Worm (Caenorhabditis elegans) whole organism, L4 larva: ENCODE data around the gene aff-1.
A peak's percentile ranks its signal among the peaks of the same experiment; 100 is the strongest.

Source experiments
- D1046.2 ChIP-seq: fragments of 200-800 bp; sonication (Bioruptor generic); IDR thresholded peaks from 2 replicates; pipeline ENCODE4 v1.3.6; 2022; ENCODE audit warnings: missing genetic modification characterization, missing compliant biosample characterization
- ama-1 ChIP-seq: fragments of 150-350 bp; optimal IDR thresholded peaks from 2 replicates; lab custom pipeline; 2014; ENCODE audit warnings: inconsistent platforms, mixed read lengths
- dve-1 ChIP-seq: sonication (generic microtip); optimal IDR thresholded peaks from 2 replicates; lab custom pipeline; 2017; ENCODE audit warnings: antibody characterized with exemption, mild to moderate bottlenecking, missing genetic modification characterization, missing compliant biosample characterization; ENCODE audit not compliant: insufficient read depth
- fkh-10 ChIP-seq: fragments of 150-350 bp; optimal IDR thresholded peaks from 2 replicates; lab custom pipeline; 2014; ENCODE audit warnings: missing biosample characterization, missing genetic modification reagents, missing genetic modification characterization
- hlh-30 ChIP-seq: sonication (generic microtip); optimal IDR thresholded peaks from 2 replicates; lab custom pipeline; 2017; ENCODE audit warnings: antibody characterized with exemption, mild to moderate bottlenecking, missing genetic modification characterization, missing compliant biosample characterization; ENCODE audit not compliant: insufficient read depth
- lsy-2 ChIP-seq, 2 experiments: fragments of 150-350 bp in 1 of 2; sonication (generic microtip) in 1 of 2; optimal IDR thresholded peaks; 2 replicates each; lab custom pipeline; 2014 to 2017; ENCODE audit warnings: missing biosample characterization in 2 of 2, missing genetic modification characterization in 2 of 2
- nhr-11 ChIP-seq: fragments of 150-350 bp; optimal IDR thresholded peaks from 2 replicates; lab custom pipeline; 2014; ENCODE audit warnings: missing biosample characterization, missing genetic modification characterization
- nhr-25 ChIP-seq: sonication (generic microtip); optimal IDR thresholded peaks from 2 replicates; lab custom pipeline; 2017; ENCODE audit warnings: missing genetic modification characterization, mild to moderate bottlenecking, missing compliant biosample characterization, antibody characterized with exemption, moderate library complexity, borderline replicate concordance; ENCODE audit not compliant: insufficient read depth
- nhr-76 ChIP-seq: fragments of 150-350 bp; optimal IDR thresholded peaks from 2 replicates; lab custom pipeline; 2014; ENCODE audit warnings: missing biosample characterization, missing genetic modification characterization
- nhr-77 ChIP-seq: fragments of 150-350 bp; optimal IDR thresholded peaks from 2 replicates; lab custom pipeline; 2014; ENCODE audit warnings: missing biosample characterization, missing genetic modification characterization
- pha-4 ChIP-seq, 2 experiments: fragments of 150-350 bp in 1 of 2; fragments of 200-800 bp in 1 of 2; sonication (Bioruptor generic) in 1 of 2; IDR thresholded peaks in 1 of 2; optimal IDR thresholded peaks in 1 of 2; 2 replicates each; pipeline versions ENCODE4 v1.3.6 to Lab custom; 2014 to 2022; ENCODE audit warnings: missing genetic modification characterization in 2 of 2, missing genetic modification reagents in 2 of 2, missing biosample characterization in 1 of 2, missing compliant biosample characterization in 1 of 2
- set-16 ChIP-seq: fragments of 200-800 bp; sonication (Bioruptor generic); IDR thresholded peaks from 2 replicates; pipeline ENCODE4 v1.3.6; 2022; ENCODE audit warnings: missing genetic modification reagents, missing genetic modification characterization, missing compliant biosample characterization
- tra-1 ChIP-seq: fragments of 200-800 bp; sonication (Bioruptor generic); IDR thresholded peaks from 2 replicates; pipeline ENCODE4 v1.3.6; 2022; ENCODE audit warnings: missing genetic modification reagents, missing genetic modification characterization, missing compliant biosample characterization

ce11 chrII:6844227-6845005 lies 19.1 kb downstream of the aff-1 start:
- TF ChIP-seq nhr-25 (tag; lab: Kevin White, UChicago) (no peak), nhr-11 (tag; lab: Kevin White, UChicago) (no peak), fkh-10 (GFP tag; lab: Kevin White, UChicago) (no peak), hlh-30 (tag; lab: Kevin White, UChicago) (peak; percentile 47), dve-1 (tag; lab: Kevin White, UChicago) (peak; percentile 36), nhr-77 (tag; lab: Kevin White, UChicago) (no peak), pha-4 (GFP tag; IDR thresholded peaks at IDR 0.05; lab: Robert Waterston, UW) (no peak), pha-4 (tag; optimal IDR thresholded peaks at IDR 0.05; lab: Kevin White, UChicago) (no peak), D1046.2 (no peak), lsy-2 (tag; optimal IDR thresholded peaks at IDR 0.05; lab: Kevin White, UChicago) (peak in 1 of 2 experiments; percentile 18), set-16 (GFP tag; lab: Robert Waterston, UW) (no peak), ama-1 (lab: Kevin White, UChicago) (no peak), tra-1 (no peak), nhr-76 (no peak)
